Worm (Caenorhabditis elegans): ENCODE data around the gene hch-1.

hch-1 gene

ce11 chrX:14699866-14700265 is at the start of gene hch-1:
Gene hch-1, minus strand, starts transcription at chrX:14699977.
- TF ChIP-seq pqm-1 (tag; optimal IDR thresholded peaks at IDR 0.05) (no peak), eor-1 (tag; optimal IDR thresholded peaks at IDR 0.05) (no peak), pha-4 (tag; optimal IDR thresholded peaks at IDR 0.05) (no peak), nhr-23 (tag; optimal IDR thresholded peaks at IDR 0.05) (no peak), nhr-12 (tag; optimal IDR thresholded peaks at IDR 0.05) (no peak), nhr-77 (tag; optimal IDR thresholded peaks at IDR 0.05) (no peak)

ce11 chrX:14746948-14747347 is 47.2 kb upstream of the hch-1 start, which contains the start of gene C05G5.2:
Gene C05G5.2, plus strand, starts transcription at chrX:14747303.
- TF ChIP-seq pha-4 (tag; optimal IDR thresholded peaks at IDR 0.05) (peak; percentile 99), R02D3.7 (tag; optimal IDR thresholded peaks at IDR 0.05) (peak; percentile 36), nhr-25 (tag; optimal IDR thresholded peaks at IDR 0.05) (peak; percentile 85), fkh-10 (GFP tag; optimal IDR thresholded peaks at IDR 0.05) (peak; percentile 73), nhr-28 (tag; optimal IDR thresholded peaks at IDR 0.05) (no peak), nhr-76 (tag; optimal IDR thresholded peaks at IDR 0.05) (no peak), ceh-16 (tag; optimal IDR thresholded peaks at IDR 0.05) (no peak), pqm-1 (tag; optimal IDR thresholded peaks at IDR 0.05) (peak; percentile 79), lsy-12 (tag; optimal IDR thresholded peaks at IDR 0.05) (peak; percentile 56), fkh-2 (tag; optimal IDR thresholded peaks at IDR 0.05) (no peak), nfya-1 (tag; optimal IDR thresholded peaks at IDR 0.05; ENCODE audit: insufficient read depth) (peak; percentile 94), jun-1 (tag; optimal IDR thresholded peaks at IDR 0.05) (peak; percentile 82), elt-2 (tag; optimal IDR thresholded peaks at IDR 0.05) (peak; percentile 89), lin-15B (tag; optimal IDR thresholded peaks at IDR 0.05) (peak; percentile 74), nhr-237 (tag; optimal IDR thresholded peaks at IDR 0.05) (no peak), ceh-28 (tag; optimal IDR thresholded peaks at IDR 0.05) (peak; percentile 62), ztf-4 (tag; optimal IDR thresholded peaks at IDR 0.05) (no peak), nhr-67 (tag; optimal IDR thresholded peaks at IDR 0.05) (no peak), egl-27 (tag; optimal IDR thresholded peaks at IDR 0.05) (no peak), ama-1 (optimal IDR thresholded peaks at IDR 0.05) (peak; percentile 33), mml-1 (tag; optimal IDR thresholded peaks at IDR 0.05) (no peak), elt-1 (tag; optimal IDR thresholded peaks at IDR 0.05) (peak; percentile 14), mdl-1 (tag; optimal IDR thresholded peaks at IDR 0.05) (peak; percentile 10), skn-1 (tag; optimal IDR thresholded peaks at IDR 0.05) (peak; percentile 77), nhr-23 (tag; optimal IDR thresholded peaks at IDR 0.05) (peak; percentile 92), nhr-11 (tag; optimal IDR thresholded peaks at IDR 0.05) (no peak), aly-2 (tag; optimal IDR thresholded peaks at IDR 0.05) (no peak), tbx-2 (tag; optimal IDR thresholded peaks at IDR 0.05) (peak; percentile 80), daf-12 (tag; optimal IDR thresholded peaks at IDR 0.05) (no peak), ceh-82 (tag; optimal IDR thresholded peaks at IDR 0.05) (peak; percentile 60), zag-1 (tag; optimal IDR thresholded peaks at IDR 0.05) (peak; percentile 39), unc-39 (tag; optimal IDR thresholded peaks at IDR 0.05) (no peak), elt-3 (tag; optimal IDR thresholded peaks at IDR 0.05) (peak in 1 of 3 experiments; percentile 31), ztf-11 (tag; optimal IDR thresholded peaks at IDR 0.05) (no peak), nhr-43 (tag; optimal IDR thresholded peaks at IDR 0.05; ENCODE audit: poor library complexity, severe bottlenecking) (peak; percentile 63), fos-1 (tag; optimal IDR thresholded peaks at IDR 0.05) (no peak), egl-5 (tag; optimal IDR thresholded peaks at IDR 0.05) (peak; percentile 84), eor-1 (tag; optimal IDR thresholded peaks at IDR 0.05) (no peak), hmg-11 (tag; optimal IDR thresholded peaks at IDR 0.05) (peak; percentile 92), unc-62 (GFP tag; optimal IDR thresholded peaks at IDR 0.05) (no peak), ZK546.5 (tag; optimal IDR thresholded peaks at IDR 0.05) (no peak), ceh-9 (tag; optimal IDR thresholded peaks at IDR 0.05) (no peak), lin-39 (tag; optimal IDR thresholded peaks at IDR 0.05) (peak; percentile 96), snpc-4 (tag; optimal IDR thresholded peaks at IDR 0.05) (peak; percentile 94), nhr-77 (tag; optimal IDR thresholded peaks at IDR 0.05) (no peak), nhr-12 (tag; optimal IDR thresholded peaks at IDR 0.05) (no peak), sea-2 (GFP tag; optimal IDR thresholded peaks at IDR 0.05) (peak; percentile 13)
